Fruit fly (Drosophila melanogaster) whole organism, prepupa: Measurements from ENCODE around the gene Mst89B.

Experiments
- Blimp-1 ChIP-seq: fragments of 200-800 bp; sonication (Bioruptor generic); optimal IDR thresholded peaks from 3 replicates; lab custom pipeline; 2017; ENCODE audit warnings: missing biosample characterization, missing genetic modification characterization, mild to moderate bottlenecking, moderate library complexity, missing genetic modification reagents
- CG10631 ChIP-seq: fragments of 200-800 bp; sonication (Bioruptor generic); optimal IDR thresholded peaks from 2 replicates; lab custom pipeline; 2016; ENCODE audit warnings: missing biosample characterization, missing genetic modification characterization
- CG11294 ChIP-seq: fragments of 200-800 bp; sonication (Bioruptor generic); IDR thresholded peaks from 2 replicates; pipeline ENCODE4 v1.3.6; 2022; ENCODE audit warnings: missing biosample characterization, missing genetic modification characterization
- CG11762 ChIP-seq: fragments of 200-800 bp; sonication (Bioruptor generic); optimal IDR thresholded peaks from 3 replicates; lab custom pipeline; 2016; ENCODE audit warnings: missing biosample characterization, missing genetic modification characterization; ENCODE audit not compliant: insufficient read depth
- CG15336 ChIP-seq: fragments of 200-800 bp; sonication (Bioruptor generic); IDR thresholded peaks from 2 replicates; pipeline ENCODE4 v1.3.6; 2022; ENCODE audit warnings: missing biosample characterization, missing genetic modification characterization
- CG1621 ChIP-seq: fragments of 200-800 bp; sonication (Bioruptor generic); optimal IDR thresholded peaks from 3 replicates; lab custom pipeline; 2018; ENCODE audit warnings: missing biosample characterization, mild to moderate bottlenecking, missing genetic modification characterization
- CG16779 ChIP-seq: fragments of 200-800 bp; sonication (Bioruptor generic); optimal IDR thresholded peaks from 3 replicates; lab custom pipeline; 2017; ENCODE audit warnings: missing biosample characterization, mild to moderate bottlenecking, missing genetic modification characterization
- CG3032 ChIP-seq: fragments of 200-800 bp; optimal IDR thresholded peaks from 2 replicates; lab custom pipeline; 2019; ENCODE audit warnings: missing biosample characterization, mild to moderate bottlenecking, missing genetic modification characterization, moderate library complexity
- CG31627 ChIP-seq: fragments of 200-800 bp; sonication (Bioruptor generic); optimal IDR thresholded peaks from 3 replicates; lab custom pipeline; 2016; ENCODE audit warnings: missing biosample characterization, missing genetic modification characterization
- CG32006 ChIP-seq: fragments of 200-800 bp; sonication (Bioruptor generic); optimal IDR thresholded peaks from 3 replicates; lab custom pipeline; 2017; ENCODE audit warnings: missing biosample characterization, mild to moderate bottlenecking, missing genetic modification characterization
- CG3919 ChIP-seq: fragments of 200-800 bp; sonication (Bioruptor generic); optimal IDR thresholded peaks from 3 replicates; lab custom pipeline; 2016; ENCODE audit warnings: missing biosample characterization, missing genetic modification characterization
- CG4318 ChIP-seq: fragments of 200-800 bp; sonication (Bioruptor generic); optimal IDR thresholded peaks from 3 replicates; lab custom pipeline; 2017; ENCODE audit warnings: missing biosample characterization, mild to moderate bottlenecking, missing genetic modification characterization
- CG6163 ChIP-seq: fragments of 200-800 bp; sonication (Bioruptor generic); IDR thresholded peaks from 3 replicates; pipeline ENCODE4 v1.3.6; 2022; ENCODE audit warnings: missing biosample characterization, missing genetic modification characterization
- CG6276 ChIP-seq: fragments of 200-800 bp; sonication (Bioruptor generic); optimal IDR thresholded peaks from 2 replicates; lab custom pipeline; 2017; ENCODE audit warnings: missing biosample characterization, mild to moderate bottlenecking, missing genetic modification characterization
- CG6792 ChIP-seq: fragments of 200-800 bp; sonication (Bioruptor generic); optimal IDR thresholded peaks from 3 replicates; lab custom pipeline; 2016; ENCODE audit warnings: missing biosample characterization, missing genetic modification characterization
- CG6808 ChIP-seq: fragments of 200-800 bp; sonication (Bioruptor generic); optimal IDR thresholded peaks from 3 replicates; lab custom pipeline; 2017; ENCODE audit warnings: missing biosample characterization, missing genetic modification characterization, mild to moderate bottlenecking, moderate library complexity, missing genetic modification reagents
- CG6854 ChIP-seq: fragments of 200-800 bp; sonication (Bioruptor generic); optimal IDR thresholded peaks from 2 replicates; lab custom pipeline; 2017; ENCODE audit warnings: missing biosample characterization, mild to moderate bottlenecking, missing genetic modification characterization
- CG8119 ChIP-seq: fragments of 200-800 bp; sonication (Bioruptor generic); IDR thresholded peaks from 3 replicates; pipeline ENCODE4 v1.3.6; 2022; ENCODE audit warnings: missing biosample characterization, missing genetic modification characterization
- CG8632 ChIP-seq: fragments of 200-800 bp; sonication (Bioruptor generic); optimal IDR thresholded peaks from 3 replicates; lab custom pipeline; 2016; ENCODE audit warnings: missing biosample characterization, missing genetic modification characterization
- CG9139 ChIP-seq: fragments of 200-800 bp; sonication (Bioruptor generic); optimal IDR thresholded peaks from 3 replicates; lab custom pipeline; 2017; ENCODE audit warnings: missing biosample characterization, mild to moderate bottlenecking, missing genetic modification characterization
- Eip75B ChIP-seq: fragments of 200-800 bp; sonication (Bioruptor generic); optimal IDR thresholded peaks from 3 replicates; lab custom pipeline; 2016; ENCODE audit warnings: missing biosample characterization, missing genetic modification characterization
- Eip78C ChIP-seq: fragments of 200-800 bp; sonication (Bioruptor generic); peaks from one replicate; lab custom pipeline; 2016; ENCODE audit warnings: missing biosample characterization, missing genetic modification characterization
- Ets21C ChIP-seq: fragments of 200-800 bp; sonication (Bioruptor generic); optimal IDR thresholded peaks from 3 replicates; lab custom pipeline; 2016; ENCODE audit warnings: missing biosample characterization, missing genetic modification characterization
- Ets96B ChIP-seq: fragments of 200-800 bp; optimal IDR thresholded peaks from 2 replicates; lab custom pipeline; 2019; ENCODE audit warnings: missing biosample characterization, mild to moderate bottlenecking, missing genetic modification characterization, moderate library complexity
- Hr38 ChIP-seq: sonication (Bioruptor generic); optimal IDR thresholded peaks from 2 replicates; lab custom pipeline; 2016; ENCODE audit warnings: missing biosample characterization, missing genetic modification characterization
- Hr39 ChIP-seq: fragments of 200-800 bp; sonication (Bioruptor generic); optimal IDR thresholded peaks from 2 replicates; lab custom pipeline; 2016; ENCODE audit warnings: missing biosample characterization, missing genetic modification characterization
- Lpt ChIP-seq: fragments of 200-800 bp; sonication (Bioruptor generic); optimal IDR thresholded peaks from 3 replicates; lab custom pipeline; 2016; ENCODE audit warnings: missing biosample characterization, missing genetic modification characterization
- Met ChIP-seq: fragments of 200-800 bp; sonication (Bioruptor generic); optimal IDR thresholded peaks from 3 replicates; lab custom pipeline; 2016; ENCODE audit warnings: missing biosample characterization, missing genetic modification characterization
- OdsH ChIP-seq: fragments of 200-800 bp; sonication (Bioruptor generic); optimal IDR thresholded peaks from 3 replicates; lab custom pipeline; 2016; ENCODE audit warnings: missing biosample characterization, missing genetic modification characterization
- Smox ChIP-seq: fragments of 200-800 bp; sonication (Bioruptor generic); optimal IDR thresholded peaks from 3 replicates; lab custom pipeline; 2016; ENCODE audit warnings: missing biosample characterization, missing genetic modification characterization
- Sox102F ChIP-seq: fragments of 200-800 bp; sonication (Bioruptor generic); optimal IDR thresholded peaks from 2 replicates; lab custom pipeline; 2016; ENCODE audit warnings: missing biosample characterization, mild to moderate bottlenecking, missing genetic modification characterization
- Sox14 ChIP-seq: fragments of 200-800 bp; sonication (Bioruptor generic); optimal IDR thresholded peaks from 3 replicates; lab custom pipeline; 2016; ENCODE audit warnings: missing biosample characterization, missing genetic modification characterization
- Sox15 ChIP-seq: fragments of 200-800 bp; sonication (Bioruptor generic); optimal IDR thresholded peaks from 3 replicates; lab custom pipeline; 2016; ENCODE audit warnings: missing biosample characterization, missing genetic modification characterization
- achi ChIP-seq: fragments of 200-800 bp; sonication (Bioruptor generic); optimal IDR thresholded peaks from 3 replicates; lab custom pipeline; 2016; ENCODE audit warnings: missing biosample characterization, missing genetic modification characterization
- cyc ChIP-seq: fragments of 200-800 bp; sonication (Bioruptor generic); optimal IDR thresholded peaks from 3 replicates; lab custom pipeline; 2016; ENCODE audit warnings: missing biosample characterization, missing genetic modification characterization
- dac ChIP-seq: fragments of 200-800 bp; sonication (Bioruptor generic); optimal IDR thresholded peaks from 2 replicates; lab custom pipeline; 2017; ENCODE audit warnings: missing biosample characterization, mild to moderate bottlenecking, missing genetic modification characterization
- eg ChIP-seq: fragments of 200-800 bp; sonication (Bioruptor generic); IDR thresholded peaks from 3 replicates; pipeline ENCODE4 v1.3.6; 2022; ENCODE audit warnings: missing biosample characterization, missing genetic modification characterization
- esn ChIP-seq: fragments of 200-800 bp; sonication (Bioruptor generic); optimal IDR thresholded peaks from 2 replicates; lab custom pipeline; 2016; ENCODE audit warnings: missing biosample characterization, mild to moderate bottlenecking, missing genetic modification characterization, moderate library complexity
- fd59A ChIP-seq: fragments of 200-800 bp; sonication (Bioruptor generic); optimal IDR thresholded peaks from 2 replicates; lab custom pipeline; 2017; ENCODE audit warnings: missing biosample characterization, mild to moderate bottlenecking, missing genetic modification characterization, missing genetic modification reagents
- fd85E ChIP-seq: fragments of 200-800 bp; sonication (Bioruptor generic); optimal IDR thresholded peaks from 3 replicates; lab custom pipeline; 2016; ENCODE audit warnings: missing biosample characterization, missing genetic modification characterization
- net ChIP-seq: fragments of 200-800 bp; sonication (Bioruptor generic); optimal IDR thresholded peaks from 3 replicates; lab custom pipeline; 2016; ENCODE audit warnings: missing biosample characterization, missing genetic modification characterization
- pdm3 ChIP-seq: fragments of 200-800 bp; sonication (Bioruptor generic); optimal IDR thresholded peaks from 3 replicates; lab custom pipeline; 2016; ENCODE audit warnings: missing biosample characterization, missing genetic modification characterization
- spab ChIP-seq: fragments of 200-800 bp; sonication (Bioruptor generic); optimal IDR thresholded peaks from 2 replicates; lab custom pipeline; 2017; ENCODE audit warnings: missing biosample characterization, mild to moderate bottlenecking, missing genetic modification characterization, missing genetic modification reagents
- topi ChIP-seq: fragments of 200-800 bp; sonication (Bioruptor generic); optimal IDR thresholded peaks from 3 replicates; lab custom pipeline; 2016; ENCODE audit warnings: missing biosample characterization, missing genetic modification characterization

The Mst89B gene

dm6 chr3R:16235941-16236712 is 30.7 kb upstream of the Mst89B start (continued):
- TF ChIP-seq Eip75B (no peak), achi (GFP tag; lab: Kevin White, UChicago) (peak; percentile 94), CG6854 (GFP tag; lab: Kevin White, UChicago) (no peak), Blimp-1 (GFP tag; lab: Kevin White, UChicago) (peak; percentile 87), CG6276 (GFP tag; lab: Kevin White, UChicago) (peak; percentile 93), Ets96B (tag; lab: Kevin White, UChicago) (peak; percentile 90), CG15336 (GFP tag; lab: Robert Waterston, UW) (no peak), CG1621 (peak; percentile 11), cyc (GFP tag; lab: Kevin White, UChicago) (peak; percentile 64), CG6163 (GFP tag; lab: Robert Waterston, UW) (no peak), Sox15 (GFP tag; lab: Kevin White, UChicago) (peak; percentile 85), CG9139 (GFP tag; lab: Kevin White, UChicago) (peak; percentile 81), CG10631 (GFP tag; lab: Kevin White, UChicago) (peak; percentile 98), Hr38 (GFP tag; lab: Kevin White, UChicago) (no peak), CG6808 (GFP tag; lab: Kevin White, UChicago) (peak; percentile 93), topi (GFP tag; lab: Kevin White, UChicago) (peak; percentile 66), CG3919 (peak; percentile 64), Lpt (GFP tag; lab: Kevin White, UChicago) (peak; percentile 36), Smox (GFP tag; lab: Kevin White, UChicago) (peak; percentile 24), Sox102F (GFP tag; lab: Kevin White, UChicago) (peak; percentile 45), pdm3 (GFP tag; lab: Kevin White, UChicago) (peak; percentile 62), CG11762 (peak; percentile 77), fd59A (GFP tag; lab: Kevin White, UChicago) (peak; percentile 84), Sox14 (GFP tag; lab: Kevin White, UChicago) (peak; percentile 47), net (GFP tag; lab: Kevin White, UChicago) (peak; percentile 45)

- TF ChIP-seq CG15336 (GFP tag; lab: Robert Waterston, UW), result no peak
- TF ChIP-seq CG6792 (GFP tag; lab: Kevin White, UChicago), result peak; percentile 98
- TF ChIP-seq Eip75B, result peak; percentile 81
- TF ChIP-seq Eip78C (GFP tag; lab: Kevin White, UChicago), result peak; percentile 98
- TF ChIP-seq CG11294, result no peak
- TF ChIP-seq fd85E (GFP tag; lab: Kevin White, UChicago), result peak; percentile 94
- TF ChIP-seq Hr39 (GFP tag; lab: Kevin White, UChicago), result peak; percentile 92
- peak; percentile 92 for TF ChIP-seq CG31627 (GFP tag; lab: Kevin White, UChicago)
- TF ChIP-seq CG3032 (tag; lab: Kevin White, UChicago), result peak; percentile 98
- TF ChIP-seq Smox (GFP tag; lab: Kevin White, UChicago), result peak; percentile 93
- peak; percentile 93 for TF ChIP-seq CG16779 (tag; lab: Kevin White, UChicago)
- peak; percentile 99 for TF ChIP-seq Ets96B (tag; lab: Kevin White, UChicago)
- peak; percentile 94 for TF ChIP-seq Sox102F (GFP tag; lab: Kevin White, UChicago)
- TF ChIP-seq CG6808 (GFP tag; lab: Kevin White, UChicago), result peak; percentile 96
- peak; percentile 97 for TF ChIP-seq CG8632 (GFP tag; lab: Kevin White, UChicago)
- TF ChIP-seq CG32006 (GFP tag; lab: Kevin White, UChicago), result peak; percentile 98
- TF ChIP-seq CG6854 (GFP tag; lab: Kevin White, UChicago), result peak; percentile 86
- TF ChIP-seq Blimp-1 (GFP tag; lab: Kevin White, UChicago), result peak; percentile 93
- TF ChIP-seq Sox15 (GFP tag; lab: Kevin White, UChicago), result peak; percentile 94
- TF ChIP-seq Ets21C, result peak; percentile 83
- peak; percentile 93 for TF ChIP-seq dac
- TF ChIP-seq CG4318 (GFP tag; lab: Kevin White, UChicago), result peak; percentile 94
- TF ChIP-seq spab (GFP tag; lab: Kevin White, UChicago), result peak; percentile 96
- TF ChIP-seq CG10631 (GFP tag; lab: Kevin White, UChicago), result peak; percentile 99
- TF ChIP-seq Met (GFP tag; lab: Kevin White, UChicago), result peak; percentile 93
- TF ChIP-seq esn (GFP tag; lab: Kevin White, UChicago), result peak; percentile 97
- TF ChIP-seq eg (GFP tag; lab: Robert Waterston, UW), result no peak
- TF ChIP-seq CG8119 (GFP tag; lab: Robert Waterston, UW), result no peak
- peak; percentile 95 for TF ChIP-seq CG6276 (GFP tag; lab: Kevin White, UChicago)
- peak; percentile 95 for TF ChIP-seq CG11762
- TF ChIP-seq OdsH, result peak; percentile 97
- peak; percentile 86 for TF ChIP-seq CG1621
These were observed 29.8 kb upstream of the Mst89B start for dm6 chr3R:16236713-16237641.
